Worm (Caenorhabditis elegans): ENCODE results near the gene Y43F8B.25.

DNA sequence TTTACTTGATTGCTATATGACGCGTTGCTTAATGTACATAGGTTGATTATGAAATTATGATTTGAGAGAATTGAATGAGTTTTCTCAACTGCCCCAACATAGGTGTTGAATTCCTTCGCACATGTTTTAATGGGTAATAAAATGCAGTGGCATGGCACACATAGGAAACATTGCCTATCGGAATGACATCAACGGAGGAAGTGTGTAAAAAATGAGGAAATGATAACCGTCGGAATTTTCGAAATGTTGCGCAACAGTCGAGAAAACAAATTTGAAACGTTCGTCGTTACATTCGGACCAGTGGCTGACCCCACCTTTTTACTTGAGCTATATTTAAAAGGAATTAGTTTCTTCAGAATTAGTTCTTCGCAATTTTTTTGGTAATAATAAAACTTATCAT lies 30.7 kb upstream of the Y43F8B.25 start:
- TF ChIP-seq pqm-1 (tag; optimal IDR thresholded peaks at IDR 0.05) (no peak), madf-9 (GFP tag; conservative IDR thresholded peaks at IDR 0.05) (no peak), daf-12 (tag; optimal IDR thresholded peaks at IDR 0.05) (no peak), nhr-237 (tag; optimal IDR thresholded peaks at IDR 0.05) (no peak), nhr-42 (GFP tag; IDR thresholded peaks at IDR 0.05) (no peak), snpc-1.2 (GFP tag; IDR thresholded peaks at IDR 0.05) (no peak), jun-1 (tag; optimal IDR thresholded peaks at IDR 0.05) (no peak)

Data from whole organism, L4 larva.